Fruit fly (Drosophila melanogaster): ENCODE results near the gene mthl5.

dm6 chr3R:11849378-11850249 is 37.4 kb downstream of the mthl5 start:
- TF ChIP-seq usp (GFP tag; optimal IDR thresholded peaks at IDR 0.05) (no peak), psq (optimal IDR thresholded peaks at IDR 0.05) (no peak), CG8478 (optimal IDR thresholded peaks at IDR 0.05) (no peak)

Data from whole organism.